Worm (Caenorhabditis elegans): ENCODE data around the gene Y17G9B.2.

Y17G9B.2 gene

DNA sequence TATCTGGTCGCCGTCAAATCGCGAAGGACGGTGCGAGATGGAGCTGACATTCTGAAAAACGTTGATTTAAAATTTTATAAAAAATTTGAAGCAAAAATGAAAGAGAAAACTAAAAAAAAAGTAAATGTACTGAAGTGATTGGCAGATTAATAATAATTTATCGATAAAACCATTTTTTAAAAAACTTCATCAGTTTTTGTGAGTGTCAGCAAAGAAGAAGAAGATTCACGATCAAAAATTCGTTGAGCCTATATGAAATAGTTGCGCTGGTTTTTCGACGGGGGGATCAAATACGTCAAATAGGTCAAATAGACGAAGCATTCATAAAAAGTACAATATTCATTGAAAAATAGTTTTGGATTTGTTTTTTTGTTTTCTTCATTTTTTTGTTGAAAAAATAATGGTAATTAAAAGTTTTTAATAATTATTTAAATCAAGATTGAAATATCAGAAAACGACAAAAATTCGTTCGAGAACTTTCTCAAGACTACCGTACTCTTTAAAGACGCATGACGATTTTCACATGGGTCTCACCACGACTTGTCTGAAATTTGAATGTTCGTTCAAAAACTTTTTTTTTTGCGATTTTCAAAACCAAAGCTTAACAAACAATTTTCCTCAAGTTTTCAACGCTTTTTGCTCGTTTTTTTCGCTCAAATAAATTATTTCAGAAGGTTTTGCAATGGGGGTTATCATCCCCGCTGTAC is 3.4 kb upstream of the Y17G9B.2 start, which contains the start of the genes memi-1 and cyp-31A3:
Gene memi-1 (minus strand): TSS at position 51 of the 707 bp plus-strand sequence.
Gene cyp-31A3 (plus strand): TSS at position 672 of the 707 bp plus-strand sequence.
- TF ChIP-seq die-1 (tag; optimal IDR thresholded peaks at IDR 0.05) (no peak), nfya-1 (tag; optimal IDR thresholded peaks at IDR 0.05; ENCODE audit: borderline replicate concordance, insufficient read depth) (no peak), aptf-2 (GFP tag; conservative IDR thresholded peaks at IDR 0.05) (no peak), hrde-1 (tag; optimal IDR thresholded peaks at IDR 0.05; ENCODE audit: borderline replicate concordance) (no peak), F33H1.4 (GFP tag; IDR thresholded peaks at IDR 0.05) (peak; percentile 97), atf-7 (tag; optimal IDR thresholded peaks at IDR 0.05) (no peak), Y53G8AR.9 (GFP tag; conservative IDR thresholded peaks at IDR 0.05) (no peak; the same call in 1 of the 2 replicates), efl-1 (GFP tag; optimal IDR thresholded peaks at IDR 0.05) (peak; percentile 32), ztf-18 (tag; optimal IDR thresholded peaks at IDR 0.05) (no peak), F49E8.2 (tag; optimal IDR thresholded peaks at IDR 0.05; ENCODE audit: insufficient read depth) (no peak), snpc-1.3 (tag; optimal IDR thresholded peaks at IDR 0.05; ENCODE audit: insufficient read depth) (peak; percentile 52), ekl-4 (GFP tag; IDR thresholded peaks at IDR 0.05) (peak; percentile 75), lsl-1 (GFP tag; optimal IDR thresholded peaks at IDR 0.05) (peak; percentile 94), ceh-58 (GFP tag; IDR thresholded peaks at IDR 0.05) (no peak), dpff-1 (tag; optimal IDR thresholded peaks at IDR 0.05) (no peak), K12H6.12 (tag; optimal IDR thresholded peaks at IDR 0.05) (no peak), rec-8 (tag; optimal IDR thresholded peaks at IDR 0.05) (no peak), B0336.3 (GFP tag; IDR thresholded peaks at IDR 0.05) (no peak), tlf-1 (GFP tag; optimal IDR thresholded peaks at IDR 0.05) (peak; percentile 54), let-607 (tag; optimal IDR thresholded peaks at IDR 0.05) (no peak), unc-130 (GFP tag; optimal IDR thresholded peaks at IDR 0.05) (no peak), akir-1 (GFP tag; optimal IDR thresholded peaks at IDR 0.05) (no peak), pbrm-1 (GFP tag; IDR thresholded peaks at IDR 0.05) (peak; percentile 44; the same call in 1 of the 2 replicates), hsf-1 (GFP tag; IDR thresholded peaks at IDR 0.05) (peak; percentile 99), hlh-12 (tag; optimal IDR thresholded peaks at IDR 0.05) (no peak), B0019.2 (GFP tag; conservative IDR thresholded peaks at IDR 0.05) (no peak; the same call in 1 of the 2 replicates), attf-6 (GFP tag; IDR thresholded peaks at IDR 0.05) (peak; percentile 44; the same call in 1 of the 2 replicates), nhr-80 (tag; optimal IDR thresholded peaks at IDR 0.05) (no peak), mcd-1 (GFP tag; IDR thresholded peaks at IDR 0.05) (peak; percentile 67; the same call in 1 of the 2 replicates), Y95B8A.8 (GFP tag; IDR thresholded peaks at IDR 0.05) (no peak), hmg-1.2 (GFP tag; IDR thresholded peaks at IDR 0.05) (0 out of 2 replicates have a peak, but pooled peaks have one; percentile 20), madf-6 (GFP tag; IDR thresholded peaks at IDR 0.05) (peak; percentile 96), D2030.7 (GFP tag; IDR thresholded peaks at IDR 0.05) (peak; percentile 82), athp-1 (tag; optimal IDR thresholded peaks at IDR 0.05) (no peak), F57C9.4 (tag; optimal IDR thresholded peaks at IDR 0.05) (no peak), lin-54 (GFP tag; optimal IDR thresholded peaks at IDR 0.05) (peak; percentile 85), dpl-1 (GFP tag; optimal IDR thresholded peaks at IDR 0.05) (no peak), nfyb-1 (GFP tag; IDR thresholded peaks at IDR 0.05) (no peak), egl-18 (GFP tag; IDR thresholded peaks at IDR 0.05) (no peak), attf-5 (GFP tag; optimal IDR thresholded peaks at IDR 0.05) (no peak), snpc-3.4 (tag; optimal IDR thresholded peaks at IDR 0.05) (peak; percentile 81), snpc-1.1 (tag; optimal IDR thresholded peaks at IDR 0.05; ENCODE audit: insufficient read depth) (peak; percentile 46), Y56A3A.18 (GFP tag; IDR thresholded peaks at IDR 0.05) (no peak), ccch-3 (GFP tag; optimal IDR thresholded peaks at IDR 0.05) (no peak), B0035.1 (tag; optimal IDR thresholded peaks at IDR 0.05) (no peak), K11D2.4 (GFP tag; IDR thresholded peaks at IDR 0.05) (no peak)

Measured in whole organism, young adult.